Worm (Caenorhabditis elegans) whole organism, young adult: ENCODE results near the gene Y119D3B.12.

Source experiments
- D2030.7 ChIP-seq: fragments of 200-800 bp; sonication (Bioruptor generic); IDR thresholded peaks from 2 replicates; pipeline ENCODE4 v1.3.6; 2022; ENCODE audit warnings: missing genetic modification reagents, missing genetic modification characterization, missing compliant biosample characterization
- F22D6.2 ChIP-seq: sonication (generic microtip); optimal IDR thresholded peaks from 2 replicates; lab custom pipeline; 2016; ENCODE audit warnings: mild to moderate bottlenecking, missing genetic modification characterization, missing compliant biosample characterization
- Y53F4B.3 ChIP-seq: fragments of 200-800 bp; sonication (Bioruptor generic); IDR thresholded peaks from 2 replicates; pipeline ENCODE4 v1.3.6; 2022; ENCODE audit warnings: missing genetic modification reagents, missing genetic modification characterization, missing compliant biosample characterization
- ZK185.1 ChIP-seq: sonication (generic microtip); optimal IDR thresholded peaks from 2 replicates; lab custom pipeline; 2016; ENCODE audit warnings: mild to moderate bottlenecking, missing genetic modification characterization, missing compliant biosample characterization; ENCODE audit not compliant: poor library complexity, severe bottlenecking
- aptf-3 ChIP-seq: fragments of 200-800 bp; sonication (Bioruptor generic); IDR thresholded peaks from 2 replicates; pipeline ENCODE4 v1.3.6; 2022; ENCODE audit warnings: missing genetic modification characterization, missing compliant biosample characterization
- atf-7 ChIP-seq: sonication (generic microtip); optimal IDR thresholded peaks from 2 replicates; lab custom pipeline; 2017; ENCODE audit warnings: mild to moderate bottlenecking, missing genetic modification characterization, missing compliant biosample characterization
- attf-3 ChIP-seq: fragments of 200-800 bp; sonication (Bioruptor generic); conservative IDR thresholded peaks from 2 replicates; pipeline ENCODE4 v1.3.6; 2022; ENCODE audit warnings: missing genetic modification reagents, missing genetic modification characterization, missing compliant biosample characterization
- cebp-1 ChIP-seq, 2 experiments: fragments of 200-800 bp in 1 of 2; sonication (Bioruptor generic) in 1 of 2; sonication (generic microtip) in 1 of 2; IDR thresholded peaks in 1 of 2; optimal IDR thresholded peaks in 1 of 2; 2 replicates each; pipeline versions ENCODE4 v1.3.6 to Lab custom; 2017 to 2022; ENCODE audit warnings: missing compliant biosample characterization in 2 of 2, missing genetic modification characterization in 2 of 2, mild to moderate bottlenecking in 1 of 2, missing genetic modification reagents in 1 of 2, moderate library complexity in 1 of 2
- ceh-40 ChIP-seq: fragments of 200-800 bp; sonication (Bioruptor generic); IDR thresholded peaks from 2 replicates; pipeline ENCODE4 v1.3.6; 2022; ENCODE audit warnings: missing genetic modification characterization, missing compliant biosample characterization
- dox-1 ChIP-seq: fragments of 200-800 bp; sonication (Bioruptor generic); IDR thresholded peaks from 2 replicates; pipeline ENCODE4 v1.3.6; 2022; ENCODE audit warnings: missing genetic modification reagents, missing genetic modification characterization, missing compliant biosample characterization
- egl-18 ChIP-seq: fragments of 200-800 bp; sonication (Bioruptor generic); IDR thresholded peaks from 2 replicates; pipeline ENCODE4 v1.3.6; 2022; ENCODE audit warnings: missing genetic modification reagents, missing genetic modification characterization, missing compliant biosample characterization
- ets-4 ChIP-seq: fragments of 200-800 bp; sonication (Bioruptor generic); optimal IDR thresholded peaks from 2 replicates; lab custom pipeline; 2018; ENCODE audit warnings: mild to moderate bottlenecking, missing genetic modification characterization, missing compliant biosample characterization
- gei-17 ChIP-seq: fragments of 200-800 bp; sonication (Bioruptor generic); optimal IDR thresholded peaks from 2 replicates; lab custom pipeline; 2018; ENCODE audit warnings: mild to moderate bottlenecking, missing genetic modification characterization, missing compliant biosample characterization
- him-1 ChIP-seq: sonication (generic microtip); optimal IDR thresholded peaks from 2 replicates; lab custom pipeline; 2016; ENCODE audit warnings: missing genotype, missing genetic modification reagents, missing genetic modification characterization, missing compliant biosample characterization
- hlh-12 ChIP-seq: sonication (generic microtip); optimal IDR thresholded peaks from 2 replicates; lab custom pipeline; 2016; ENCODE audit warnings: missing genetic modification characterization, missing compliant biosample characterization
- hmg-1.2 ChIP-seq: fragments of 200-800 bp; sonication (Bioruptor generic); IDR thresholded peaks from 2 replicates; pipeline ENCODE4 v1.3.6; 2022; ENCODE audit warnings: missing genetic modification reagents, missing genetic modification characterization, missing compliant biosample characterization
- hmg-20 ChIP-seq: fragments of 200-800 bp; sonication (Bioruptor generic); IDR thresholded peaks from 2 replicates; pipeline ENCODE4 v1.3.6; 2022; ENCODE audit warnings: missing genetic modification reagents, missing genetic modification characterization, missing compliant biosample characterization
- hrde-1 ChIP-seq: sonication (generic microtip); optimal IDR thresholded peaks from 2 replicates; lab custom pipeline; 2016; ENCODE audit warnings: missing genetic modification characterization, mild to moderate bottlenecking, missing compliant biosample characterization, moderate library complexity, missing genotype, missing genetic modification reagents, borderline replicate concordance
- let-607 ChIP-seq, 2 experiments: fragments of 200-800 bp in 1 of 2; sonication (Bioruptor generic) in 1 of 2; sonication (generic microtip) in 1 of 2; optimal IDR thresholded peaks; 2 replicates each; lab custom pipeline; 2016 to 2018; ENCODE audit warnings: mild to moderate bottlenecking in 2 of 2, missing compliant biosample characterization in 2 of 2, missing genetic modification characterization in 2 of 2, moderate library complexity in 2 of 2, missing genotype in 1 of 2
- madf-6 ChIP-seq: fragments of 200-800 bp; sonication (Bioruptor generic); IDR thresholded peaks from 2 replicates; pipeline ENCODE4 v1.3.6; 2022; ENCODE audit warnings: missing genetic modification reagents, missing genetic modification characterization, missing compliant biosample characterization
- mes-4 ChIP-seq: sonication (generic microtip); optimal IDR thresholded peaks from 2 replicates; lab custom pipeline; 2016; ENCODE audit warnings: missing genotype, missing genetic modification characterization, missing compliant biosample characterization
- nhr-80 ChIP-seq: sonication (generic microtip); optimal IDR thresholded peaks from 2 replicates; lab custom pipeline; 2016; ENCODE audit warnings: missing genetic modification characterization, missing compliant biosample characterization
- rec-8 ChIP-seq, 2 experiments: sonication (generic microtip); optimal IDR thresholded peaks; 2 replicates each; lab custom pipeline; 2016; ENCODE audit warnings: mild to moderate bottlenecking in 2 of 2, missing genetic modification characterization in 2 of 2, missing genetic modification reagents in 2 of 2, missing genotype in 2 of 2, missing biosample characterization in 1 of 2, missing compliant biosample characterization in 1 of 2, moderate library complexity in 1 of 2
- sea-2 ChIP-seq: fragments of 200-800 bp; sonication (Bioruptor generic); IDR thresholded peaks from 2 replicates; pipeline ENCODE4 v1.3.6; 2022; ENCODE audit warnings: missing genetic modification characterization, missing compliant biosample characterization
- somi-1 ChIP-seq: fragments of 200-800 bp; sonication (Bioruptor generic); optimal IDR thresholded peaks from 2 replicates; lab custom pipeline; 2018; ENCODE audit warnings: mild to moderate bottlenecking, missing genetic modification characterization, missing compliant biosample characterization
- tbx-9 ChIP-seq: sonication (generic microtip); optimal IDR thresholded peaks from 2 replicates; lab custom pipeline; 2016; ENCODE audit warnings: borderline replicate concordance, missing genetic modification characterization, inconsistent platforms, missing compliant biosample characterization
- unc-130 ChIP-seq: sonication (generic microtip); optimal IDR thresholded peaks from 2 replicates; lab custom pipeline; 2016; ENCODE audit warnings: missing genetic modification reagents, missing genetic modification characterization, missing compliant biosample characterization
- xnd-1 ChIP-seq: sonication (generic microtip); optimal IDR thresholded peaks from 2 replicates; lab custom pipeline; 2016; ENCODE audit warnings: missing genotype, missing genetic modification reagents, missing genetic modification characterization, missing compliant biosample characterization
- zfh-2 ChIP-seq: fragments of 200-800 bp; sonication (Bioruptor generic); conservative IDR thresholded peaks from 2 replicates; pipeline ENCODE4 v1.3.6; 2022; ENCODE audit warnings: missing genetic modification reagents, missing genetic modification characterization, missing compliant biosample characterization
- zim-3 ChIP-seq: sonication (generic microtip); optimal IDR thresholded peaks from 2 replicates; lab custom pipeline; 2017; ENCODE audit warnings: mild to moderate bottlenecking, missing genetic modification characterization, moderate library complexity, missing compliant biosample characterization
- ztf-28 ChIP-seq: fragments of 200-800 bp; sonication (Bioruptor generic); IDR thresholded peaks from 2 replicates; pipeline ENCODE4 v1.3.6; 2022; ENCODE audit warnings: missing genetic modification reagents, missing genetic modification characterization, missing compliant biosample characterization
- ztf-3 ChIP-seq: fragments of 200-800 bp; sonication (Bioruptor generic); optimal IDR thresholded peaks from 2 replicates; lab custom pipeline; 2018; ENCODE audit warnings: mild to moderate bottlenecking, missing genetic modification characterization, missing compliant biosample characterization

Gene Y119D3B.12

ce11 chrIII:1220012-1220411, 17.7 kb downstream of the Y119D3B.12 start (continued):
- TF ChIP-seq ets-4 (GFP tag; lab: Kevin White, UChicago), result peak; percentile 57
- TF ChIP-seq rec-8 (tag; optimal IDR thresholded peaks at IDR 0.05; lab: Kevin White, UChicago), result no peak
- no peak for TF ChIP-seq hlh-12 (tag; lab: Kevin White, UChicago)
- no peak for TF ChIP-seq Y53F4B.3
- peak; percentile 15 for TF ChIP-seq atf-7
- TF ChIP-seq hmg-20 (GFP tag; lab: Robert Waterston, UW), result no peak
- TF ChIP-seq ZK185.1, result no peak
- TF ChIP-seq madf-6 (GFP tag; lab: Robert Waterston, UW), result no peak
- no peak for TF ChIP-seq him-1 (tag; lab: Kevin White, UChicago)
- no peak for TF ChIP-seq gei-17 (GFP tag; lab: Kevin White, UChicago)

ce11 chrIII:1221995-1222394, 19.6 kb downstream of the Y119D3B.12 start:
- no peak for TF ChIP-seq sea-2
- no peak for TF ChIP-seq egl-18 (GFP tag; lab: Robert Waterston, UW)
- TF ChIP-seq nhr-80, result peak; percentile 80

- TF ChIP-seq tbx-9 (tag; lab: Kevin White, UChicago), result no peak
- peak; percentile 91 for TF ChIP-seq hmg-1.2 (GFP tag; lab: Robert Waterston, UW)
- TF ChIP-seq let-607 (tag; optimal IDR thresholded peaks at IDR 0.05; lab: Kevin White, UChicago), result peak; percentile 56 to 70
- no peak for TF ChIP-seq cebp-1 (GFP tag; IDR thresholded peaks at IDR 0.05; lab: Robert Waterston, UW)
- TF ChIP-seq cebp-1 (tag; optimal IDR thresholded peaks at IDR 0.05; lab: Kevin White, UChicago), result peak; percentile 30
- TF ChIP-seq unc-130, result no peak
- peak; percentile 56 for TF ChIP-seq nhr-80
- TF ChIP-seq mes-4 (tag; lab: Kevin White, UChicago), result no peak
- no peak for TF ChIP-seq ceh-40
Measured at ce11 chrIII:1223319-1224093, 21.2 kb downstream of the Y119D3B.12 start.

ce11 chrIII:1225116-1225515, 22.8 kb downstream of the Y119D3B.12 start:
- TF ChIP-seq hmg-1.2 (GFP tag; lab: Robert Waterston, UW) (peak; percentile 76), dox-1 (GFP tag; lab: Robert Waterston, UW) (no peak), zfh-2 (GFP tag; lab: Robert Waterston, UW) (peak; percentile 66)

ce11 chrIII:1225595-1225994, 23.2 kb downstream of the Y119D3B.12 start:
- TF ChIP-seq sea-2, result no peak
- no peak for TF ChIP-seq unc-130
- TF ChIP-seq ztf-3 (GFP tag; lab: Kevin White, UChicago), result no peak
- TF ChIP-seq zfh-2 (GFP tag; lab: Robert Waterston, UW), result no peak

ce11 chrIII:1226256-1226655, 23.9 kb downstream of the Y119D3B.12 start:
- no peak for TF ChIP-seq D2030.7
- TF ChIP-seq nhr-80, result peak; percentile 62
- TF ChIP-seq hmg-1.2 (GFP tag; lab: Robert Waterston, UW), result peak; percentile 56; the same call in 1 of the 2 replicates

- TF ChIP-seq hrde-1 (no peak), attf-3 (GFP tag; lab: Robert Waterston, UW) (no peak), zim-3 (tag; lab: Kevin White, UChicago) (no peak), somi-1 (GFP tag; lab: Kevin White, UChicago) (no peak), hmg-20 (GFP tag; lab: Robert Waterston, UW) (no peak), F22D6.2 (no peak), xnd-1 (tag; lab: Kevin White, UChicago) (no peak), aptf-3 (GFP tag; lab: Robert Waterston, UW) (no peak), ztf-28 (GFP tag; lab: Robert Waterston, UW) (no peak)
Measured at ce11 chrIII:1228593-1228992, 26.2 kb downstream of the Y119D3B.12 start.
